Fruit fly (Drosophila melanogaster) whole organism, adult: ENCODE data around the gene Uvrag.

ENCODE experiments used
- CG11617 ChIP-seq: fragments of 200-800 bp; sonication (Bioruptor generic); optimal IDR thresholded peaks from 2 replicates; lab custom pipeline; 2017; ENCODE audit warnings: mild to moderate bottlenecking, missing biosample characterization, missing genetic modification reagents, missing genetic modification characterization
- CG12768 ChIP-seq: fragments of 200-800 bp; sonication (Bioruptor generic); optimal IDR thresholded peaks from 2 replicates; lab custom pipeline; 2017; ENCODE audit warnings: missing biosample characterization, missing genetic modification characterization, mild to moderate bottlenecking, moderate library complexity, missing genetic modification reagents
- CG14711 ChIP-seq: fragments of 200-800 bp; sonication (Bioruptor generic); optimal IDR thresholded peaks from 2 replicates; lab custom pipeline; 2018; ENCODE audit warnings: missing biosample characterization, mild to moderate bottlenecking, missing genetic modification characterization, moderate library complexity
- CG1620 ChIP-seq: fragments of 200-800 bp; sonication (Bioruptor generic); optimal IDR thresholded peaks from 2 replicates; lab custom pipeline; 2016; ENCODE audit warnings: missing biosample characterization, missing genetic modification characterization
- CG33017 ChIP-seq: fragments of 200-800 bp; sonication (Bioruptor generic); optimal IDR thresholded peaks from 2 replicates; lab custom pipeline; 2018; ENCODE audit warnings: missing biosample characterization, mild to moderate bottlenecking, missing genetic modification characterization, moderate library complexity
- CG5204 ChIP-seq: fragments of 200-800 bp; sonication (Bioruptor generic); optimal IDR thresholded peaks from 2 replicates; lab custom pipeline; 2016; ENCODE audit warnings: missing biosample characterization, missing genetic modification characterization
- CG7045 ChIP-seq: fragments of 200-800 bp; sonication (Bioruptor generic); optimal IDR thresholded peaks from 2 replicates; lab custom pipeline; 2017; ENCODE audit warnings: missing biosample characterization, mild to moderate bottlenecking, missing genetic modification characterization
- CG7101 ChIP-seq: fragments of 200-800 bp; sonication (Bioruptor generic); optimal IDR thresholded peaks from 2 replicates; lab custom pipeline; 2018; ENCODE audit warnings: missing biosample characterization, mild to moderate bottlenecking, missing genetic modification characterization, moderate library complexity
- Clk ChIP-seq: fragments of 200-800 bp; sonication (Bioruptor generic); optimal IDR thresholded peaks from 2 replicates; lab custom pipeline; 2017; ENCODE audit warnings: missing biosample characterization, missing genetic modification characterization
- Crg-1 ChIP-seq: fragments of 200-800 bp; sonication (Bioruptor generic); optimal IDR thresholded peaks from 2 replicates; lab custom pipeline; 2016; ENCODE audit warnings: missing biosample characterization, missing genetic modification characterization
- Hr96 ChIP-seq: fragments of 200-800 bp; sonication (Bioruptor generic); optimal IDR thresholded peaks from 2 replicates; lab custom pipeline; 2016; ENCODE audit warnings: missing biosample characterization, missing genetic modification characterization
- Mnt ChIP-seq: fragments of 200-800 bp; sonication (Bioruptor generic); optimal IDR thresholded peaks from 2 replicates; lab custom pipeline; 2016; ENCODE audit warnings: missing biosample characterization, mild to moderate bottlenecking, missing genetic modification characterization
- bab1 ChIP-seq: fragments of 200-800 bp; sonication (Bioruptor generic); optimal IDR thresholded peaks from 3 replicates; lab custom pipeline; 2019; ENCODE audit warnings: missing biosample characterization, mild to moderate bottlenecking, missing genetic modification characterization, moderate library complexity
- cic ChIP-seq: fragments of 200-800 bp; sonication (Bioruptor generic); optimal IDR thresholded peaks from 2 replicates; lab custom pipeline; 2017; ENCODE audit warnings: missing biosample characterization, mild to moderate bottlenecking, missing genetic modification characterization, moderate library complexity
- cnc ChIP-seq, 2 experiments: fragments of >200 bp; optimal IDR thresholded peaks; 2 replicates each; lab custom pipeline; 2017
- kay ChIP-seq: fragments of 200-800 bp; sonication (Bioruptor generic); peaks from one replicate; lab custom pipeline; 2016; ENCODE audit warnings: missing biosample characterization, missing genetic modification characterization, borderline replicate concordance
- ovo ChIP-seq: fragments of 200-800 bp; sonication (Bioruptor generic); optimal IDR thresholded peaks from 2 replicates; lab custom pipeline; 2016; ENCODE audit warnings: missing biosample characterization, missing genetic modification characterization
- pad ChIP-seq: fragments of 200-800 bp; sonication (Bioruptor generic); optimal IDR thresholded peaks from 3 replicates; lab custom pipeline; 2017; ENCODE audit warnings: missing biosample characterization, missing genetic modification characterization, mild to moderate bottlenecking, moderate library complexity, missing genetic modification reagents
- tj ChIP-seq: fragments of 200-800 bp; sonication (Bioruptor generic); optimal IDR thresholded peaks from 3 replicates; lab custom pipeline; 2017; ENCODE audit warnings: missing biosample characterization, mild to moderate bottlenecking, missing genetic modification characterization, moderate library complexity
- toe ChIP-seq: fragments of 200-800 bp; sonication (Bioruptor generic); optimal IDR thresholded peaks from 2 replicates; lab custom pipeline; 2016; ENCODE audit warnings: missing biosample characterization, missing genetic modification characterization

Gene Uvrag

DNA sequence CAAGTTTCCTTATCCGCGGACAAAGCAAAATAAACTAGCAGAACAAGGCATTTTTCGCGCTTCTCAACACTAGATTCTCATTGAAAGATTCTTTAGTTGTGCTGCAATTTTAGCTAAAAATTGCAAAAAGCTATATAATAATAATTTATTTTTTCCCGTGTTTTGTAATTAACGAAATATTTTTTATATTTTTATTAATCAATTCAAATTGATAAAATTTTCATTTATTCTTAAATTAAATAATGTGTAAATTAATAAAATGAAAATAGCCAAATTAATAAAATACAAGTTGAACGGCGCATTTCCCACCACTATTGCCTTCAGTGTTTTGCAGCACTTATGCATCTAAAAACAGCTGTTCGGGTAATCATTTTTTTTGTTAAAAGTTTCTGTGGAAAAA is at the start of gene Uvrag, which contains the start of gene Drep4:
Gene Uvrag, plus strand, starts transcription at position 322 of the 400 bp plus-strand sequence.
Gene Drep4, minus strand, starts transcription at position 7 of the 400 bp plus-strand sequence.
- TF ChIP-seq CG7101 (tag; lab: Kevin White, UChicago) (peak; percentile 87), CG5204 (GFP tag; lab: Kevin White, UChicago) (peak; percentile 38), Crg-1 (GFP tag; lab: Kevin White, UChicago) (peak; percentile 65), toe (peak; percentile 55), Clk (GFP tag; lab: Kevin White, UChicago) (peak; percentile 44), bab1 (peak; percentile 55), CG7045 (GFP tag; lab: Kevin White, UChicago) (peak; percentile 76), Mnt (peak; percentile 37), cic (GFP tag; lab: Kevin White, UChicago) (peak; percentile 34), CG12768 (peak; percentile 71), CG33017 (tag; lab: Kevin White, UChicago) (peak; percentile 55), CG14711 (peak; percentile 80), cnc (optimal IDR thresholded peaks at IDR 0.05; lab: Kevin White, UChicago) (no peak), tj (GFP tag; lab: Kevin White, UChicago) (peak; percentile 73), Hr96 (GFP tag; lab: Kevin White, UChicago) (no peak), kay (GFP tag; lab: Kevin White, UChicago) (no peak), ovo (GFP tag; lab: Kevin White, UChicago) (peak; percentile 61), CG1620 (GFP tag; lab: Kevin White, UChicago) (peak; percentile 35), CG11617 (GFP tag; lab: Kevin White, UChicago) (peak; percentile 77), pad (peak; percentile 70)

DNA sequence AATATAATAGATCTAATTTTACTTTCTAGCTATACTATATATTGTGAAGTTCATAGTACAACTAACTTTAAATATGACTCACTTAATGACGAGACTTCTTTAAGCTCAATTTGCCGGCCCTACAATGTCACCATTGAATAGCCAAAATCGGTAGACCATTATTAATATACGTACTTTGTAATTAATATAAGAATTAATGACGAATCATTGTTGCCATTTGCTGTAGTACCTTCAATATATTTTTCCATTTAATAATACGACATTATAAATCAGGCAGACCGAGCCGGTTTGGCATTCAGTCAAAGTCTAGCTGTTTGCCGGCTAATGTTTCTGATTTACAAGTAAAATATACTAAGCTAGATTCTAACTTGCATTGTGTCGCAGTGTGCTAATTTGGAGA is 46.9 kb upstream of the Uvrag start, which contains the start of gene Jhbp13:
Gene Jhbp13, plus strand, starts transcription at position 301 of the 400 bp plus-strand sequence.
- no peak for TF ChIP-seq cnc (optimal IDR thresholded peaks at IDR 0.05; lab: Kevin White, UChicago)
- TF ChIP-seq kay (GFP tag; lab: Kevin White, UChicago), result peak; percentile 45
- TF ChIP-seq Hr96 (GFP tag; lab: Kevin White, UChicago), result no peak

dm6 chr2L:13244759-13245308 is 41.7 kb upstream of the Uvrag start:
- TF ChIP-seq tj (GFP tag; lab: Kevin White, UChicago) (no peak), cnc (optimal IDR thresholded peaks at IDR 0.05; lab: Kevin White, UChicago) (no peak), CG14711 (no peak), CG1620 (GFP tag; lab: Kevin White, UChicago) (no peak), Clk (GFP tag; lab: Kevin White, UChicago) (no peak), ovo (GFP tag; lab: Kevin White, UChicago) (no peak), CG33017 (tag; lab: Kevin White, UChicago) (no peak), Crg-1 (GFP tag; lab: Kevin White, UChicago) (no peak), kay (GFP tag; lab: Kevin White, UChicago) (no peak)

DNA sequence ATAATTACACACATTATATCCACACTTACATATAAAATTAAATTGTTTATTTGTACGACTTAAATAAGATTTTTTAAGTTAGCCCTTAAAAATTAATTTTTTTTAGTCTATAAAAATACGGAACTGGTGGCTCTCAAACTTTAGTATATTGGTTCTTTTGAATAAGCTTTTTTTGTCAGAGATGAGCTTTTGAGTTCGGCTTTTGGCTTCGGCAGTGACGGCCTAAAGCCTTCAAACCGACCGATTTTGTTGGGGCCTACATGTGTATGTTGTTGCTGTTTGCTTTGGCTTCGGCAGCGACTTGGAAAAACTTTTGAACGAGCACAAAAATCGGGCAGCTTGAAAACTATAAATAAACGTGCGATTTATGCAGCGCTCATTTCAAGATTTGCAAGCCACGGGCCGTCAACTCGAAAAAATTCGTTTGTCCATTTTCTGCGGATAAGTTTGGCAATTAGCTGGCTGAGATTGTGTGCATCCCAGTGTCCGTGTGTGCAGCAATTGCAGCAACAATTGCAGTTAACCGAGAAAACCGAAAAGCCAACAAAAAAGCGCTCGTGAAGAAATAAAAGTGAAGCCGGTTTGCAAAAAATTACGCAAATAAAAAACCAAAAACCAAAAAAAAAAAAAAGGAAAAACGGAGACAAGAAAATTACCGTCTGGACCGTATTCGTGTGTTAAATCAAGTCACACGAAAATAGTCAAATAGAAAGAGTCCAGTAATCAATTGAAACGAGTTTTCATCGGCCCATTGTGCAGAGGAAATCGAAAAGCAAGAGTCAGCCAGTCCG is 40.5 kb upstream of the Uvrag start, which contains the start of gene CG16820:
Gene CG16820, plus strand, starts transcription at position 378 of the 791 bp plus-strand sequence.
- TF ChIP-seq kay (GFP tag; lab: Kevin White, UChicago) (peak; percentile 24), pad (no peak), Clk (GFP tag; lab: Kevin White, UChicago) (no peak), toe (no peak)

DNA sequence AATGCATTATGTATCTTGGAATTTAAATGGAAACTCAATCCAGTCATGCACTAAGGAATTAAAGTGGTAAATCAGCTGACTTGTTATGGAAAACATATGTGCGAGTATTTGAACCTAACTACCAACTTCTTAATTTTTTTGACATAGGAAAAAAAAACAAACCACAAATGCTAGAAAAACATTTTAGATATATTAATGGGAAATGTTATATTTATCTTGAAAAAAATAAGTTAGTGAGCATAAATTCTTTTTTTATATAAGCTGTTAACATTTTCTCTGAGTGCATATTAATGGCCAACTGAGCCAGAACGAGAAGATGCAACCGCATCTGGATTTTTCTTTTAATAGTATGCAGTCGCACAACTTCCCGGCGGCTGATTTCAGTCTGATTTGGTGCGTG is 35.4 kb upstream of the Uvrag start:
- TF ChIP-seq bab1, result no peak

DNA sequence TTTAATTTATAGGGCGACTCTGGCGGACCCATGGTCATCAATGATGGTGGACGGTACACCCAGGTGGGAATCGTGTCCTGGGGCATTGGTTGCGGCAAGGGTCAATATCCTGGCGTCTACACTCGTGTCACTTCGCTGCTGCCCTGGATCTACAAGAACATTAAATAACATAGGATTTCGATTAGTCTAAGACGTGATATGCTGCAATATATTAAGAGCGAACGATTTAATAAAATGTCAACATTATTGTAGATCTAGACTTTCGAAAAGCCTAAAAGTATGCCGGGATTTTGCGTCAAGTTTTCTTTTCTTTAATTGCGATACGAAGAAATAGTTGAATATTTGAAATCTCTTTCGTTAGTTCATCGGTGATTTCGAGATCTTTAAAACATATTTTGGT is 29.4 kb upstream of the Uvrag start, which contains the start of gene Naa20B:
Gene Naa20B, plus strand, starts transcription at position 301 of the 400 bp plus-strand sequence.
- no peak for TF ChIP-seq ovo (GFP tag; lab: Kevin White, UChicago)
- TF ChIP-seq CG1620 (GFP tag; lab: Kevin White, UChicago), result no peak
- TF ChIP-seq cic (GFP tag; lab: Kevin White, UChicago), result no peak
- no peak for TF ChIP-seq Hr96 (GFP tag; lab: Kevin White, UChicago)
- no peak for TF ChIP-seq Mnt
- TF ChIP-seq Clk (GFP tag; lab: Kevin White, UChicago), result no peak
- TF ChIP-seq CG12768, result no peak
- TF ChIP-seq CG7101 (tag; lab: Kevin White, UChicago), result no peak

DNA sequence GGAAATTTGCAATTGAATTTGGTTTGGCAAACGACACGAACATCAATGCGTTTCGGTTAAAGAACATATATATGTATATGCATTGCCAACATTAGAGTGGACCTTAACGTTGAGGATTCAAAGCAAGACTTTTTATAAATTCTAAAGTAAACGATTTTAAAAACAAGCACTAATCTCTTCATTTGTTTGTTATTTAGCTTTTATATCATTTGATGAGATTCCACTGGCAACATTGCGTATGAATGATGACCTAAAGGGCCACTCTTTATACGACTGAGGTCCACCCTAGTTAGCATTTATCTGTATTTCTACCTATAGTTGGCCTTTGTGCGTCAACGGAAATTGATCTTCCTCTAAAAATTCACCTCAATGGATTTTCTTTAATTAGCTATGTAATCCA is 27.9 kb upstream of the Uvrag start:
- TF ChIP-seq CG14711 (no peak), Crg-1 (GFP tag; lab: Kevin White, UChicago) (no peak), CG1620 (GFP tag; lab: Kevin White, UChicago) (no peak), ovo (GFP tag; lab: Kevin White, UChicago) (no peak), CG33017 (tag; lab: Kevin White, UChicago) (no peak), cnc (optimal IDR thresholded peaks at IDR 0.05; lab: Kevin White, UChicago) (no peak), tj (GFP tag; lab: Kevin White, UChicago) (no peak), bab1 (no peak), pad (no peak)
